Fruit fly (Drosophila melanogaster) S2 (cell line): ENCODE measurements around the gene CG17267.

Experiments
- CG8478 ChIP-seq: fragments of >200 bp; optimal IDR thresholded peaks from 2 replicates; lab custom pipeline; 2018
- CTCF ChIP-seq, 2 experiments: fragments of >200 bp; optimal IDR thresholded peaks; 2 replicates each; lab custom pipeline; 2018

Gene CG17267

dm6 chr3R:20739000-20739399, at the start of gene CG17267:
TSS of gene CG17267 (minus strand) at chr3R:20739100.
- TF ChIP-seq CTCF (optimal IDR thresholded peaks at IDR 0.05; lab: Kevin White, UChicago) (no peak), CG8478 (no peak)

- TF ChIP-seq CG8478 = no peak
These were observed 49.7 kb upstream of the CG17267 start for dm6 chr3R:20788559-20788958.

- TF ChIP-seq CTCF (optimal IDR thresholded peaks at IDR 0.05; lab: Kevin White, UChicago) = no peak
- no peak for TF ChIP-seq CG8478
These were observed 45.8 kb upstream of the CG17267 start for dm6 chr3R:20784436-20785368.

dm6 chr3R:20783714-20784435, 45.0 kb upstream of the CG17267 start:
- TF ChIP-seq CG8478 = no peak
- TF ChIP-seq CTCF (optimal IDR thresholded peaks at IDR 0.05; lab: Kevin White, UChicago) = no peak

dm6 chr3R:20782655-20783105, 43.8 kb upstream of the CG17267 start:
- TF ChIP-seq CG8478 (no peak), CTCF (optimal IDR thresholded peaks at IDR 0.05; lab: Kevin White, UChicago) (no peak)

- no peak for TF ChIP-seq CTCF (optimal IDR thresholded peaks at IDR 0.05; lab: Kevin White, UChicago)
- no peak for TF ChIP-seq CG8478
These were observed 43.3 kb upstream of the CG17267 start for dm6 chr3R:20782104-20782654.

- TF ChIP-seq CG8478 (no peak), CTCF (optimal IDR thresholded peaks at IDR 0.05; lab: Kevin White, UChicago) (no peak)
These were observed 41.1 kb upstream of the CG17267 start for dm6 chr3R:20779969-20780368.

- TF ChIP-seq CG8478 (no peak), CTCF (optimal IDR thresholded peaks at IDR 0.05; lab: Kevin White, UChicago) (no peak)
These were observed 40.6 kb upstream of the CG17267 start for dm6 chr3R:20779545-20779944.

dm6 chr3R:20778285-20778926, 39.5 kb upstream of the CG17267 start:
- TF ChIP-seq CTCF (optimal IDR thresholded peaks at IDR 0.05; lab: Kevin White, UChicago) (no peak), CG8478 (no peak)

- no peak for TF ChIP-seq CTCF (optimal IDR thresholded peaks at IDR 0.05; lab: Kevin White, UChicago)
- no peak for TF ChIP-seq CG8478
These were observed 35.2 kb upstream of the CG17267 start for dm6 chr3R:20774125-20774524.

- no peak for TF ChIP-seq CTCF (optimal IDR thresholded peaks at IDR 0.05; lab: Kevin White, UChicago)
- no peak for TF ChIP-seq CG8478
These were observed 34.3 kb upstream of the CG17267 start for dm6 chr3R:20773174-20773573.

- no peak for TF ChIP-seq CG8478
- TF ChIP-seq CTCF (optimal IDR thresholded peaks at IDR 0.05; lab: Kevin White, UChicago) = no peak
These were observed 33.6 kb upstream of the CG17267 start, which contains the start of gene Takl1 for dm6 chr3R:20772543-20772942. TSS of gene Takl1 (minus strand) at chr3R:20772601.

dm6 chr3R:20766156-20766486, 27.2 kb upstream of the CG17267 start:
- TF ChIP-seq CG8478 = no peak
- TF ChIP-seq CTCF (optimal IDR thresholded peaks at IDR 0.05; lab: Kevin White, UChicago) = no peak

- TF ChIP-seq CTCF (optimal IDR thresholded peaks at IDR 0.05; lab: Kevin White, UChicago) (no peak), CG8478 (no peak)
These were observed 26.6 kb upstream of the CG17267 start for dm6 chr3R:20765302-20766155.
